Worm (Caenorhabditis elegans) whole organism, early embryonic: ENCODE results near the gene dgk-1.
A peak's percentile ranks its signal among the peaks of the same experiment; 100 is the strongest.

ENCODE experiments used
- B0310.2 ChIP-seq: sonication (generic microtip); optimal IDR thresholded peaks from 2 replicates; lab custom pipeline; 2016; ENCODE audit warnings: mild to moderate bottlenecking, missing genetic modification characterization, missing compliant biosample characterization
- F13C5.2 ChIP-seq: sonication (generic microtip); optimal IDR thresholded peaks from 2 replicates; lab custom pipeline; 2017; ENCODE audit warnings: mild to moderate bottlenecking, missing genetic modification characterization, inconsistent platforms, missing compliant biosample characterization
- aly-1 ChIP-seq: sonication (generic microtip); optimal IDR thresholded peaks from 2 replicates; lab custom pipeline; 2016; ENCODE audit warnings: missing genetic modification characterization, missing compliant biosample characterization
- ama-1 ChIP-seq: fragments of 150-350 bp; optimal IDR thresholded peaks from 2 replicates; lab custom pipeline; 2014
- ceh-13 ChIP-seq: fragments of 200-800 bp; sonication (Bioruptor generic); optimal IDR thresholded peaks from 2 replicates; lab custom pipeline; 2018; ENCODE audit warnings: mild to moderate bottlenecking, missing genetic modification characterization, missing compliant biosample characterization
- ceh-36 ChIP-seq: sonication (generic microtip); optimal IDR thresholded peaks from 2 replicates; lab custom pipeline; 2016; ENCODE audit warnings: missing genetic modification characterization, inconsistent platforms, missing compliant biosample characterization
- ets-7 ChIP-seq: sonication (generic microtip); optimal IDR thresholded peaks from 2 replicates; lab custom pipeline; 2016; ENCODE audit warnings: missing genotype, missing genetic modification characterization, missing compliant biosample characterization
- flt-1 ChIP-seq: fragments of 200-800 bp; sonication (Bioruptor generic); IDR thresholded peaks from 2 replicates; pipeline ENCODE4 v1.3.6; 2022; ENCODE audit warnings: missing genetic modification characterization, missing compliant biosample characterization
- hmbx-1 ChIP-seq: sonication (generic microtip); optimal IDR thresholded peaks from 2 replicates; lab custom pipeline; 2016; ENCODE audit warnings: mild to moderate bottlenecking, missing genetic modification characterization, missing compliant biosample characterization
- hmg-4 ChIP-seq: fragments of 200-800 bp; sonication (Bioruptor generic); optimal IDR thresholded peaks from 2 replicates; lab custom pipeline; 2018; ENCODE audit warnings: mild to moderate bottlenecking, missing genetic modification characterization, missing compliant biosample characterization
- hnd-1 ChIP-seq: sonication (generic microtip); optimal IDR thresholded peaks from 2 replicates; lab custom pipeline; 2016; ENCODE audit warnings: missing genetic modification characterization, missing compliant biosample characterization
- pes-1 ChIP-seq: fragments of 200-800 bp; sonication (Bioruptor generic); IDR thresholded peaks from 2 replicates; pipeline ENCODE4 v1.3.6; 2022; ENCODE audit warnings: missing genetic modification reagents, missing genetic modification characterization, missing compliant biosample characterization
- scrt-1 ChIP-seq: fragments of 200-800 bp; sonication (Bioruptor generic); IDR thresholded peaks from 2 replicates; pipeline ENCODE4 v1.3.6; 2022; ENCODE audit warnings: missing genetic modification characterization, missing compliant biosample characterization
- sea-1 ChIP-seq: fragments of 200-800 bp; sonication (Bioruptor generic); conservative IDR thresholded peaks from 2 replicates; pipeline ENCODE4 v1.3.6; 2022; ENCODE audit warnings: missing genetic modification characterization, missing compliant biosample characterization
- tbx-11 ChIP-seq: fragments of 200-800 bp; sonication (Bioruptor generic); IDR thresholded peaks from 2 replicates; pipeline ENCODE4 v1.3.6; 2022; ENCODE audit warnings: missing genetic modification characterization, missing compliant biosample characterization
- tbx-37 ChIP-seq: fragments of 200-800 bp; sonication (Bioruptor generic); conservative IDR thresholded peaks from 2 replicates; pipeline ENCODE4 v1.3.6; 2022; ENCODE audit warnings: missing genetic modification reagents, missing genetic modification characterization, missing compliant biosample characterization
- tra-4 ChIP-seq: sonication (generic microtip); optimal IDR thresholded peaks from 2 replicates; lab custom pipeline; 2017; ENCODE audit warnings: missing genetic modification characterization, missing compliant biosample characterization

Gene dgk-1

ce11 chrX:977958-978686, 13.1 kb downstream of the dgk-1 start, which contains the start of gene abhd-3.2:
Gene abhd-3.2 (minus strand): TSS chrX:978008.
- TF ChIP-seq B0310.2 (tag; lab: Kevin White, UChicago) (no peak), ets-7 (tag; lab: Kevin White, UChicago) (no peak), scrt-1 (GFP tag; lab: Robert Waterston, UW) (no peak), pes-1 (no peak), ama-1 (lab: Kevin White, UChicago) (no peak), tbx-11 (GFP tag; lab: Robert Waterston, UW) (no peak), ceh-13 (GFP tag; lab: Kevin White, UChicago) (no peak), tbx-37 (GFP tag; lab: Robert Waterston, UW) (no peak), hnd-1 (tag; lab: Kevin White, UChicago) (no peak), F13C5.2 (tag; lab: Kevin White, UChicago) (no peak), aly-1 (tag; lab: Kevin White, UChicago) (no peak), tra-4 (no peak), hmbx-1 (tag; lab: Kevin White, UChicago) (no peak), ceh-36 (tag; lab: Kevin White, UChicago) (no peak), sea-1 (GFP tag; lab: Robert Waterston, UW) (no peak), flt-1 (no peak), hmg-4 (no peak)

ce11 chrX:975236-975535, 16.1 kb downstream of the dgk-1 start:
- TF ChIP-seq flt-1 (no peak), B0310.2 (tag; lab: Kevin White, UChicago) (no peak), ets-7 (tag; lab: Kevin White, UChicago) (no peak), tra-4 (no peak), sea-1 (GFP tag; lab: Robert Waterston, UW) (no peak), tbx-11 (GFP tag; lab: Robert Waterston, UW) (no peak)

ce11 chrX:974499-975235, 16.6 kb downstream of the dgk-1 start, which contains the start of gene vps-45:
Gene vps-45 (minus strand): TSS chrX:974848.
- no peak for TF ChIP-seq ets-7 (tag; lab: Kevin White, UChicago)
- TF ChIP-seq tbx-11 (GFP tag; lab: Robert Waterston, UW): no peak
- TF ChIP-seq ceh-36 (tag; lab: Kevin White, UChicago): no peak
- no peak for TF ChIP-seq hmbx-1 (tag; lab: Kevin White, UChicago)
- TF ChIP-seq F13C5.2 (tag; lab: Kevin White, UChicago): peak; percentile 7
- TF ChIP-seq aly-1 (tag; lab: Kevin White, UChicago): no peak
- peak; percentile 45 for TF ChIP-seq hmg-4
- TF ChIP-seq B0310.2 (tag; lab: Kevin White, UChicago): no peak
- no peak for TF ChIP-seq flt-1
- TF ChIP-seq sea-1 (GFP tag; lab: Robert Waterston, UW): no peak
- no peak for TF ChIP-seq ceh-13 (GFP tag; lab: Kevin White, UChicago)
- no peak for TF ChIP-seq pes-1

- TF ChIP-seq scrt-1 (GFP tag; lab: Robert Waterston, UW): no peak
- no peak for TF ChIP-seq hmg-4
- TF ChIP-seq ets-7 (tag; lab: Kevin White, UChicago): no peak
- no peak for TF ChIP-seq B0310.2 (tag; lab: Kevin White, UChicago)
- TF ChIP-seq aly-1 (tag; lab: Kevin White, UChicago): no peak
- no peak for TF ChIP-seq ama-1 (lab: Kevin White, UChicago)
- no peak for TF ChIP-seq pes-1
- TF ChIP-seq tbx-11 (GFP tag; lab: Robert Waterston, UW): no peak
- no peak for TF ChIP-seq sea-1 (GFP tag; lab: Robert Waterston, UW)
- TF ChIP-seq tra-4: no peak
- no peak for TF ChIP-seq hmbx-1 (tag; lab: Kevin White, UChicago)
- TF ChIP-seq hnd-1 (tag; lab: Kevin White, UChicago): no peak
- no peak for TF ChIP-seq tbx-37 (GFP tag; lab: Robert Waterston, UW)
- no peak for TF ChIP-seq ceh-13 (GFP tag; lab: Kevin White, UChicago)
Measured at ce11 chrX:970072-970471, 21.2 kb downstream of the dgk-1 start, which contains the start of gene C44C1.6. Gene C44C1.6 (minus strand): TSS chrX:970270.

- TF ChIP-seq F13C5.2 (tag; lab: Kevin White, UChicago): no peak
- TF ChIP-seq hmbx-1 (tag; lab: Kevin White, UChicago): no peak
- no peak for TF ChIP-seq ets-7 (tag; lab: Kevin White, UChicago)
- TF ChIP-seq sea-1 (GFP tag; lab: Robert Waterston, UW): no peak
- no peak for TF ChIP-seq hmg-4
- no peak for TF ChIP-seq tbx-11 (GFP tag; lab: Robert Waterston, UW)
- no peak for TF ChIP-seq ama-1 (lab: Kevin White, UChicago)
- no peak for TF ChIP-seq ceh-36 (tag; lab: Kevin White, UChicago)
- TF ChIP-seq tbx-37 (GFP tag; lab: Robert Waterston, UW): no peak
- TF ChIP-seq tra-4: no peak
Measured at ce11 chrX:963171-963570, 28.1 kb downstream of the dgk-1 start, which contains the start of gene ncs-1. Gene ncs-1 (minus strand): TSS chrX:963271.

- TF ChIP-seq sea-1 (GFP tag; lab: Robert Waterston, UW) (no peak), ceh-36 (tag; lab: Kevin White, UChicago) (no peak), hnd-1 (tag; lab: Kevin White, UChicago) (no peak), pes-1 (no peak), ets-7 (tag; lab: Kevin White, UChicago) (no peak), ama-1 (lab: Kevin White, UChicago) (no peak), scrt-1 (GFP tag; lab: Robert Waterston, UW) (no peak), ceh-13 (GFP tag; lab: Kevin White, UChicago) (no peak), hmg-4 (no peak), tbx-11 (GFP tag; lab: Robert Waterston, UW) (no peak), aly-1 (tag; lab: Kevin White, UChicago) (no peak), tbx-37 (GFP tag; lab: Robert Waterston, UW) (no peak), F13C5.2 (tag; lab: Kevin White, UChicago) (no peak), B0310.2 (tag; lab: Kevin White, UChicago) (no peak), flt-1 (no peak), hmbx-1 (tag; lab: Kevin White, UChicago) (no peak), tra-4 (no peak)
Measured at ce11 chrX:960139-960538, 31.1 kb downstream of the dgk-1 start.
